Fruit fly (Drosophila melanogaster) whole organism, embryonic: ENCODE measurements around the gene defl.

Experiments used
- Bgb ChIP-seq: fragments of 200-800 bp; sonication (Bioruptor generic); IDR thresholded peaks from 2 replicates; pipeline ENCODE4 v1.3.6; 2022; ENCODE audit warnings: missing biosample characterization, missing genetic modification characterization; ENCODE audit not compliant: partially characterized antibody
- CG11398 ChIP-seq: fragments of 200-800 bp; sonication (Bioruptor generic); optimal IDR thresholded peaks from 2 replicates; lab custom pipeline; 2016; ENCODE audit warnings: missing biosample characterization, missing genetic modification characterization
- CG12071 ChIP-seq: fragments of 200-800 bp; sonication (Bioruptor generic); optimal IDR thresholded peaks from 3 replicates; lab custom pipeline; 2018; ENCODE audit warnings: missing biosample characterization, mild to moderate bottlenecking, missing genetic modification characterization
- CG12236 ChIP-seq: fragments of 200-800 bp; sonication (Bioruptor generic); optimal IDR thresholded peaks from 2 replicates; lab custom pipeline; 2016; ENCODE audit warnings: missing biosample characterization, missing genetic modification characterization
- CG12659 ChIP-seq: fragments of 200-800 bp; sonication (Bioruptor generic); optimal IDR thresholded peaks from 3 replicates; lab custom pipeline; 2017; ENCODE audit warnings: mild to moderate bottlenecking, missing biosample characterization, missing genetic modification reagents, missing genetic modification characterization
- CG13424 ChIP-seq: fragments of 200-800 bp; sonication (Bioruptor generic); optimal IDR thresholded peaks from 2 replicates; lab custom pipeline; 2019; ENCODE audit warnings: missing biosample characterization, mild to moderate bottlenecking, missing genetic modification characterization, moderate library complexity
- CG14965 ChIP-seq: fragments of 200-800 bp; sonication (Bioruptor generic); optimal IDR thresholded peaks from 2 replicates; lab custom pipeline; 2016; ENCODE audit warnings: missing biosample characterization, missing genetic modification characterization, borderline replicate concordance
- CG2116 ChIP-seq: fragments of 200-800 bp; sonication (Bioruptor generic); optimal IDR thresholded peaks from 3 replicates; lab custom pipeline; 2018; ENCODE audit warnings: missing biosample characterization, mild to moderate bottlenecking, missing genetic modification characterization
- CG2199 ChIP-seq: fragments of 200-800 bp; sonication (Bioruptor generic); IDR thresholded peaks from 3 replicates; pipeline ENCODE4 v1.3.6; 2022; ENCODE audit warnings: missing biosample characterization, missing genetic modification characterization
- CG2202 ChIP-seq: fragments of 200-800 bp; sonication (Bioruptor generic); optimal IDR thresholded peaks from 2 replicates; lab custom pipeline; 2018; ENCODE audit warnings: missing biosample characterization, mild to moderate bottlenecking, missing genetic modification characterization
- CG2712 ChIP-seq: fragments of 200-800 bp; optimal IDR thresholded peaks from 3 replicates; lab custom pipeline; 2019; ENCODE audit warnings: missing biosample characterization, mild to moderate bottlenecking, missing genetic modification characterization, moderate library complexity
- CG2875 ChIP-seq: fragments of 200-800 bp; sonication (Bioruptor generic); optimal IDR thresholded peaks from 2 replicates; lab custom pipeline; 2017; ENCODE audit warnings: missing biosample characterization, mild to moderate bottlenecking, missing genetic modification characterization, missing genetic modification reagents
- CG30431 ChIP-seq: fragments of 200-800 bp; sonication (Bioruptor generic); optimal IDR thresholded peaks from 2 replicates; lab custom pipeline; 2017; ENCODE audit warnings: missing biosample characterization, missing genetic modification characterization
- CG32767 ChIP-seq: fragments of 200-800 bp; sonication (Bioruptor generic); IDR thresholded peaks from 2 replicates; pipeline ENCODE4 v1.3.6; 2022; ENCODE audit warnings: missing biosample characterization, missing genetic modification characterization
- CG4424 ChIP-seq: fragments of 200-800 bp; sonication (Bioruptor generic); optimal IDR thresholded peaks from 3 replicates; lab custom pipeline; 2016; ENCODE audit warnings: missing biosample characterization, missing genetic modification characterization
- CG4854 ChIP-seq: fragments of 200-800 bp; sonication (Bioruptor generic); optimal IDR thresholded peaks from 2 replicates; lab custom pipeline; 2016; ENCODE audit warnings: missing biosample characterization, missing genetic modification characterization, inconsistent platforms
- CG5953 ChIP-seq: fragments of 200-800 bp; sonication (Bioruptor generic); IDR thresholded peaks from 2 replicates; pipeline ENCODE4 v1.3.6; 2022; ENCODE audit warnings: missing biosample characterization, missing genetic modification characterization
- CG7357 ChIP-seq: fragments of 200-800 bp; sonication (Bioruptor generic); IDR thresholded peaks from 3 replicates; pipeline ENCODE4 v1.3.6; 2022; ENCODE audit warnings: missing biosample characterization, missing genetic modification characterization
- CG8359 ChIP-seq: fragments of 200-800 bp; sonication (Bioruptor generic); optimal IDR thresholded peaks from 2 replicates; lab custom pipeline; 2017; ENCODE audit warnings: missing biosample characterization, mild to moderate bottlenecking, missing genetic modification characterization, borderline replicate concordance
- CG9215 ChIP-seq: fragments of 200-800 bp; sonication (Bioruptor generic); IDR thresholded peaks from 2 replicates; pipeline ENCODE4 v1.3.6; 2022; ENCODE audit warnings: missing biosample characterization, missing genetic modification characterization
- CrebB ChIP-seq: fragments of 200-800 bp; sonication (Bioruptor generic); optimal IDR thresholded peaks from 3 replicates; lab custom pipeline; 2018; ENCODE audit warnings: missing biosample characterization, mild to moderate bottlenecking, missing genetic modification characterization
- Dad ChIP-seq: fragments of 200-800 bp; sonication (Bioruptor generic); optimal IDR thresholded peaks from 3 replicates; lab custom pipeline; 2016; ENCODE audit warnings: missing biosample characterization, missing genetic modification characterization
- Deaf1 ChIP-seq: fragments of 200-800 bp; optimal IDR thresholded peaks from 3 replicates; lab custom pipeline; 2019; ENCODE audit warnings: missing biosample characterization, mild to moderate bottlenecking, missing genetic modification characterization, moderate library complexity
- E2f1 ChIP-seq: fragments of 200-800 bp; sonication (Bioruptor generic); IDR thresholded peaks from 2 replicates; pipeline ENCODE4 v1.3.6; 2022; ENCODE audit warnings: missing biosample characterization, missing genetic modification characterization
- ERR ChIP-seq: fragments of 200-800 bp; sonication (Bioruptor generic); optimal IDR thresholded peaks from 2 replicates; lab custom pipeline; 2016; ENCODE audit warnings: missing biosample characterization, missing genetic modification characterization
- HmgZ ChIP-seq: fragments of 200-800 bp; sonication (Bioruptor generic); optimal IDR thresholded peaks from 2 replicates; lab custom pipeline; 2018; ENCODE audit warnings: missing biosample characterization, mild to moderate bottlenecking, missing genetic modification characterization
- Hmr ChIP-seq: fragments of 200-800 bp; sonication (Bioruptor generic); optimal IDR thresholded peaks from 3 replicates; lab custom pipeline; 2017; ENCODE audit warnings: mild to moderate bottlenecking, missing biosample characterization, missing genetic modification reagents, missing genetic modification characterization
- Lim3 ChIP-seq: fragments of 200-800 bp; sonication (Bioruptor generic); IDR thresholded peaks from 2 replicates; pipeline ENCODE4 v1.3.6; 2022; ENCODE audit warnings: missing biosample characterization, missing genetic modification characterization
- Mrtf ChIP-seq: fragments of 200-800 bp; sonication (Bioruptor generic); IDR thresholded peaks from 3 replicates; pipeline ENCODE4 v1.3.6; 2022; ENCODE audit warnings: missing biosample characterization, missing genetic modification characterization
- Nf-YB ChIP-seq: fragments of 200-800 bp; sonication (Bioruptor generic); optimal IDR thresholded peaks from 3 replicates; lab custom pipeline; 2019; ENCODE audit warnings: missing biosample characterization, mild to moderate bottlenecking, missing genetic modification characterization, moderate library complexity
- Spps ChIP-seq: fragments of 200-800 bp; sonication (Bioruptor generic); optimal IDR thresholded peaks from 2 replicates; lab custom pipeline; 2018; ENCODE audit warnings: missing biosample characterization, mild to moderate bottlenecking, missing genetic modification characterization
- ase ChIP-seq: fragments of 200-800 bp; sonication (Bioruptor generic); IDR thresholded peaks from 3 replicates; pipeline ENCODE4 v1.3.6; 2022; ENCODE audit warnings: missing biosample characterization, missing genetic modification characterization
- btn ChIP-seq: fragments of 200-800 bp; sonication (Bioruptor generic); optimal IDR thresholded peaks from 2 replicates; lab custom pipeline; 2016; ENCODE audit warnings: missing biosample characterization, missing genetic modification characterization
- cad ChIP-seq: fragments of >200 bp; optimal IDR thresholded peaks from 2 replicates; lab custom pipeline; 2017; ENCODE audit warnings: missing biosample characterization, missing genetic modification characterization
- cg ChIP-seq: fragments of 200-800 bp; sonication (Bioruptor generic); optimal IDR thresholded peaks from 3 replicates; lab custom pipeline; 2019; ENCODE audit warnings: missing biosample characterization, mild to moderate bottlenecking, missing genetic modification characterization, moderate library complexity
- chinmo ChIP-seq: fragments of 200-800 bp; sonication (Bioruptor generic); IDR thresholded peaks from 4 replicates; pipeline ENCODE4 v1.3.6; 2022; ENCODE audit warnings: missing biosample characterization, missing genetic modification characterization; ENCODE audit not compliant: partially characterized antibody
- dmrt11E ChIP-seq: fragments of 200-800 bp; sonication (Bioruptor generic); optimal IDR thresholded peaks from 3 replicates; lab custom pipeline; 2018; ENCODE audit warnings: missing biosample characterization, mild to moderate bottlenecking, missing genetic modification characterization, moderate library complexity
- gem ChIP-seq: fragments of 200-800 bp; sonication (Bioruptor generic); optimal IDR thresholded peaks from 2 replicates; lab custom pipeline; 2019; ENCODE audit warnings: missing biosample characterization, mild to moderate bottlenecking, missing genetic modification characterization, moderate library complexity
- grau ChIP-seq: fragments of 200-800 bp; optimal IDR thresholded peaks from 3 replicates; lab custom pipeline; 2019; ENCODE audit warnings: missing biosample characterization, mild to moderate bottlenecking, missing genetic modification characterization, moderate library complexity
- gsb ChIP-seq: fragments of 200-800 bp; sonication (Bioruptor generic); IDR thresholded peaks from 2 replicates; pipeline ENCODE4 v1.3.6; 2022; ENCODE audit warnings: missing biosample characterization, missing genetic modification characterization
- her ChIP-seq: fragments of 200-800 bp; sonication (Bioruptor generic); optimal IDR thresholded peaks from 2 replicates; lab custom pipeline; 2016; ENCODE audit warnings: missing biosample characterization, missing genetic modification characterization
- jumu ChIP-seq: fragments of 200-800 bp; sonication (Bioruptor generic); optimal IDR thresholded peaks from 3 replicates; lab custom pipeline; 2016; ENCODE audit warnings: missing biosample characterization, missing genetic modification characterization
- ken ChIP-seq: fragments of 200-800 bp; sonication (Bioruptor generic); IDR thresholded peaks from 3 replicates; pipeline ENCODE4 v1.3.6; 2022; ENCODE audit warnings: missing biosample characterization, missing genetic modification characterization
- ranshi ChIP-seq: fragments of 200-800 bp; sonication (Bioruptor generic); IDR thresholded peaks from 2 replicates; pipeline ENCODE4 v1.3.6; 2022; ENCODE audit warnings: missing biosample characterization, missing genetic modification characterization
- rib ChIP-seq: fragments of 200-800 bp; sonication (Bioruptor generic); IDR thresholded peaks from 2 replicates; pipeline ENCODE4 v1.3.6; 2022; ENCODE audit warnings: missing biosample characterization, missing genetic modification characterization
- sima ChIP-seq: fragments of 200-800 bp; sonication (Bioruptor generic); optimal IDR thresholded peaks from 2 replicates; lab custom pipeline; 2016; ENCODE audit warnings: missing biosample characterization, missing genetic modification characterization
- slou ChIP-seq: fragments of 200-800 bp; sonication (Bioruptor generic); optimal IDR thresholded peaks from 3 replicates; lab custom pipeline; 2016; ENCODE audit warnings: missing biosample characterization, missing genetic modification characterization
- trem ChIP-seq: fragments of 200-800 bp; optimal IDR thresholded peaks from 3 replicates; lab custom pipeline; 2019; ENCODE audit warnings: missing biosample characterization, mild to moderate bottlenecking, missing genetic modification characterization, moderate library complexity

The defl gene

DNA sequence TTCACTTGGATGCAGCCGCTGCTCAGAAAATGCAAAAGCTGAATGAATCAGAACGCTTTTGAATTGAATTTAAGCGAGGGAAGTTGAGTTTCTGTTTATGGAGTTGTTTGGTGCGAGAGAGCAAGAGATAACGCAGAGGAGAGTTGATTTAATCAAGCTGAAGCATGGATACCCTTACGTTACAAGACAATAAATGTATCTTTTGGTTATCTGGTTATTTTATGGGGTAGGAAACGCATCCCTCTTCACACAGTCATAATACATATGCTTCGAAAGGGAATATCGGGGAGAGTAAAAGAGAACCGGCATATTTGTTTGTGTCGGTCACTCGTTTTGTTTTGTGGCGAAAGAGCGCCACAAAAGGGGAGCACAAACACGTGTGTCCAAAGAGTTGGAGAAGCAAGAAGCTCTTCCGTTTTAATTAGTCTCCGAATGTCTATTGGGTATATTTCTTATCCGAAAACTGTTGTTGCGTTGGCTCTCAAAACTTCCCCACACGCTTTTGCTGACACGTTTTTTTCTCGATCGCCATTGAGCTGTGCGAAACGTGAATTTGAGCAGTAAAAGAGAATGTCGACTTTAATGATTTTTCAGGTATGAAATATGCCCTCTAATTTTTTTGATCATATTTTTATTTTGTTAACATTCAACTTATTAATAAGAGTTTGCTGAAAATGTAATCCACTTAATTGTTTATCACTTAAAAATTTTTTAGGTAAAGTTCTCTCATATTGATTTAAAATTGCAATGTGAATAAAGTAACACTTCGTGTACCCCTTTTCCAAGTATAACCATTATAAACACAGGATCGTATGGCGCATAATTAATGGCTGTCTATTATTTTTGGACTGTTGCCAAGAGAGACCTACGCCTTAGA is 26.3 kb upstream of the defl start, which contains the start of gene Prps (continued):
- peak; percentile 8 for TF ChIP-seq slou (GFP tag; lab: Kevin White, UChicago)
- TF ChIP-seq CG8359 (GFP tag; lab: Kevin White, UChicago) = no peak
- TF ChIP-seq Lim3 (GFP tag; lab: Robert Waterston, UW) = no peak
- peak; percentile 76 for TF ChIP-seq Hmr
- TF ChIP-seq CrebB = peak; percentile 84
- TF ChIP-seq CG2202 (tag; lab: Kevin White, UChicago) = no peak
- TF ChIP-seq btn = peak; percentile 65
- TF ChIP-seq ase = peak; percentile 70; the same call in 2 of the 3 replicates
- TF ChIP-seq ERR = peak; percentile 72
- peak; percentile 85 for TF ChIP-seq ranshi (GFP tag; lab: Robert Waterston, UW)
- peak; percentile 74 for TF ChIP-seq gem (tag; lab: Kevin White, UChicago)
- no peak for TF ChIP-seq CG30431
- TF ChIP-seq CG7357 (GFP tag; lab: Robert Waterston, UW) = peak; percentile 60; the same call in 1 of the 3 replicates
- TF ChIP-seq CG2875 (GFP tag; lab: Kevin White, UChicago) = peak; percentile 37
- peak; percentile 82 for TF ChIP-seq jumu
- peak; percentile 81 for TF ChIP-seq E2f1
- TF ChIP-seq Spps (tag; lab: Kevin White, UChicago) = no peak
- TF ChIP-seq CG11398 (GFP tag; lab: Kevin White, UChicago) = peak; percentile 16
- peak; percentile 7 for TF ChIP-seq Nf-YB (GFP tag; lab: Kevin White, UChicago)
- peak; percentile 76 for TF ChIP-seq CG4424
- no peak for TF ChIP-seq dmrt11E
- TF ChIP-seq CG2116 (GFP tag; lab: Kevin White, UChicago) = no peak
- no peak for TF ChIP-seq cad (GFP tag; lab: Kevin White, UChicago)
- TF ChIP-seq CG2199 (GFP tag; lab: Robert Waterston, UW) = no peak
- TF ChIP-seq CG2712 (tag; lab: Kevin White, UChicago) = peak; percentile 78
- peak; percentile 74 for TF ChIP-seq CG4854 (GFP tag; lab: Kevin White, UChicago)
- TF ChIP-seq CG13424 = peak; percentile 69
- peak; percentile 64 for TF ChIP-seq grau
- TF ChIP-seq gsb (GFP tag; lab: Robert Waterston, UW) = peak; percentile 40; the same call in 1 of the 2 replicates
- peak; percentile 87 for TF ChIP-seq CG12071 (GFP tag; lab: Kevin White, UChicago)
- peak; percentile 65; the same call in 1 of the 2 replicates for TF ChIP-seq rib (GFP tag; lab: Robert Waterston, UW)
- TF ChIP-seq CG12659 (GFP tag; lab: Kevin White, UChicago) = peak; percentile 48
- TF ChIP-seq her (GFP tag; lab: Kevin White, UChicago) = peak; percentile 91
- peak; percentile 53 for TF ChIP-seq cg (GFP tag; lab: Kevin White, UChicago)
- TF ChIP-seq CG9215 (GFP tag; lab: Robert Waterston, UW) = peak; percentile 45; the same call in 1 of the 2 replicates
- no peak for TF ChIP-seq CG14965 (GFP tag; lab: Kevin White, UChicago)
- TF ChIP-seq Mrtf (GFP tag; lab: Robert Waterston, UW) = peak; percentile 78; the same call in 2 of the 3 replicates
- TF ChIP-seq chinmo (GFP tag; lab: Robert Waterston, UW) = 0 out of 4 replicates have a peak, but pooled peaks have one; percentile 58
- peak; percentile 54 for TF ChIP-seq Deaf1
- TF ChIP-seq CG5953 (GFP tag; lab: Robert Waterston, UW) = peak; percentile 61
- peak; percentile 68 for TF ChIP-seq CG12236 (GFP tag; lab: Kevin White, UChicago)
- peak; percentile 83 for TF ChIP-seq ken (GFP tag; lab: Robert Waterston, UW)
- TF ChIP-seq Bgb (GFP tag; lab: Robert Waterston, UW) = no peak; the same call in 1 of the 2 replicates
- TF ChIP-seq trem = peak; percentile 51
- TF ChIP-seq sima = no peak
- peak; percentile 79 for TF ChIP-seq HmgZ (tag; lab: Kevin White, UChicago)
- TF ChIP-seq Dad (GFP tag; lab: Kevin White, UChicago) = peak; percentile 46
- 0 out of 2 replicates have a peak, but pooled peaks have one; percentile 39 for TF ChIP-seq CG32767 (GFP tag; lab: Robert Waterston, UW)
